Fruit fly (Drosophila melanogaster) S2 (cell line): Measurements from ENCODE around the gene CG17068.

ENCODE experiments used
- CG8478 ChIP-seq: fragments of >200 bp; optimal IDR thresholded peaks from 2 replicates; lab custom pipeline; 2018
- CTCF ChIP-seq, 2 experiments: fragments of >200 bp; optimal IDR thresholded peaks; 2 replicates each; lab custom pipeline; 2018

DNA sequence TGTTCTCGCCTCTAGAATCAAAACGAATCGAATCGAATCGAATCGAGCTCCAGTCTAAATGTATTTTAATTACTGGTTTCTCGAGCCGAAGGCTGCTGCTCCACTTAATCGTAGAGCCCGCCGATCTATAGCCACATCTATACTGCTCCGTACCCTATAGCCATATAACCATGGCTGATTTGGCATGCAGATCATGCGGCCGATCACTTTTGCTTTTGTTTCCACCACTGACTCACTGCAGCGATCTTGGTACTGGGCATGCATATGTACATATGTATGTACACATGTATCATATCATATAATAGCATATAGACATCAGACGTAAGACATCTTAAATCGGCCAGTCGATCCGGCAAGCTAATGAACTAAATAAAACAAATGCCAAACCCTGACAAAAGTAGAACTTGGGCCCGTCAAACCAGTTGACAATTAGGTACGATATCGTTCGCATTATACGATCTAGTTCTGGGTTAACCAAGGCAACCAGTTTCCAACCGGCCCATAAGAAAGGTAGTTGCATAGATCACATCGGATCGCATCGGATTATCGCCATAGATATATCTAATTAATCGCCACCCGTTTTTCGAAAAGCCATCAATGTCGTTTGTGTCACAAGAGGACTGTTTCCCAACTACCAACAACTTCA lies 5.6 kb downstream of the CG17068 start:
- no peak for TF ChIP-seq CTCF (optimal IDR thresholded peaks at IDR 0.05; lab: Kevin White, UChicago)
- TF ChIP-seq CG8478 (lab: Kevin White, UChicago) = no peak
